Fruit fly (Drosophila melanogaster) whole organism, embryonic: ENCODE data around the gene CG7386.
A peak's percentile ranks its signal among the peaks of the same experiment; 100 is the strongest.

Experiments
- Bteb2 ChIP-seq: fragments of 200-800 bp; sonication (Bioruptor generic); optimal IDR thresholded peaks from 2 replicates; lab custom pipeline; 2016; ENCODE audit warnings: missing biosample characterization, missing genetic modification characterization
- CG1024 ChIP-seq: fragments of 200-800 bp; sonication (Bioruptor generic); IDR thresholded peaks from 2 replicates; pipeline ENCODE4 v1.3.6; 2022; ENCODE audit warnings: missing biosample characterization, missing genetic modification characterization
- CG10321 ChIP-seq: fragments of 200-800 bp; sonication (Bioruptor generic); IDR thresholded peaks from 2 replicates; pipeline ENCODE4 v1.3.6; 2022; ENCODE audit warnings: missing biosample characterization, missing genetic modification characterization
- CG15601 ChIP-seq: fragments of 200-800 bp; sonication (Bioruptor generic); optimal IDR thresholded peaks from 3 replicates; lab custom pipeline; 2019; ENCODE audit warnings: missing biosample characterization, mild to moderate bottlenecking, missing genetic modification characterization, moderate library complexity
- CG16779 ChIP-seq: fragments of 200-800 bp; sonication (Bioruptor generic); IDR thresholded peaks from 2 replicates; pipeline ENCODE4 v1.3.6; 2022; ENCODE audit warnings: missing biosample characterization, missing genetic modification characterization
- CG1832 ChIP-seq: fragments of 200-800 bp; sonication (Bioruptor generic); optimal IDR thresholded peaks from 2 replicates; lab custom pipeline; 2017; ENCODE audit warnings: missing biosample characterization, mild to moderate bottlenecking, missing genetic modification characterization, inconsistent platforms
- CG31365 ChIP-seq: fragments of 200-800 bp; sonication (Bioruptor generic); optimal IDR thresholded peaks from 2 replicates; lab custom pipeline; 2018; ENCODE audit warnings: missing biosample characterization, mild to moderate bottlenecking, missing genetic modification characterization
- CG31441 ChIP-seq: fragments of 200-800 bp; sonication (Bioruptor generic); IDR thresholded peaks from 2 replicates; pipeline ENCODE4 v1.3.6; 2022; ENCODE audit warnings: missing biosample characterization, missing genetic modification characterization
- CG34422 ChIP-seq: fragments of 200-800 bp; sonication (Bioruptor generic); IDR thresholded peaks from 3 replicates; pipeline ENCODE4 v1.3.6; 2022; ENCODE audit warnings: missing biosample characterization, missing genetic modification characterization
- CG4617 ChIP-seq: fragments of 200-800 bp; sonication (Bioruptor generic); optimal IDR thresholded peaks from 3 replicates; lab custom pipeline; 2016; ENCODE audit warnings: missing biosample characterization, missing genetic modification characterization, borderline replicate concordance
- CG7271 ChIP-seq: fragments of 200-800 bp; sonication (Bioruptor generic); optimal IDR thresholded peaks from 2 replicates; lab custom pipeline; 2018; ENCODE audit warnings: missing biosample characterization, mild to moderate bottlenecking, missing genetic modification characterization, moderate library complexity
- CG8281 ChIP-seq: fragments of 200-800 bp; sonication (Bioruptor generic); optimal IDR thresholded peaks from 2 replicates; lab custom pipeline; 2018; ENCODE audit warnings: missing biosample characterization, mild to moderate bottlenecking, missing genetic modification characterization, moderate library complexity
- CG8478 ChIP-seq: fragments of >200 bp; optimal IDR thresholded peaks from 2 replicates; lab custom pipeline; 2018
- CG8924 ChIP-seq: fragments of 200-800 bp; optimal IDR thresholded peaks from 3 replicates; lab custom pipeline; 2019; ENCODE audit warnings: missing biosample characterization, mild to moderate bottlenecking, missing genetic modification characterization, moderate library complexity
- Gsc ChIP-seq: fragments of 200-800 bp; sonication (Bioruptor generic); IDR thresholded peaks from 2 replicates; pipeline ENCODE4 v1.3.6; 2022; ENCODE audit warnings: missing biosample characterization, missing genetic modification characterization
- HLH54F ChIP-seq: fragments of 200-800 bp; sonication (Bioruptor generic); optimal IDR thresholded peaks from 3 replicates; lab custom pipeline; 2016; ENCODE audit warnings: missing biosample characterization, missing genetic modification characterization
- Hsf ChIP-seq: fragments of 200-800 bp; sonication (Bioruptor generic); optimal IDR thresholded peaks from 3 replicates; lab custom pipeline; 2016; ENCODE audit warnings: missing biosample characterization, missing genetic modification characterization
- MESR4 ChIP-seq: fragments of 200-800 bp; sonication (Bioruptor generic); optimal IDR thresholded peaks from 2 replicates; lab custom pipeline; 2018; ENCODE audit warnings: missing biosample characterization, mild to moderate bottlenecking, missing genetic modification characterization, moderate library complexity
- Scr ChIP-seq: fragments of 200-800 bp; sonication (Bioruptor generic); IDR thresholded peaks from 2 replicates; pipeline ENCODE4 v1.3.6; 2022; ENCODE audit warnings: missing biosample characterization, missing genetic modification characterization; ENCODE audit not compliant: partially characterized antibody
- Sin3A ChIP-seq: fragments of >200 bp; optimal IDR thresholded peaks from 2 replicates; lab custom pipeline; 2018
- YL-1 ChIP-seq: fragments of 200-800 bp; sonication (Bioruptor generic); optimal IDR thresholded peaks from 3 replicates; lab custom pipeline; 2017; ENCODE audit warnings: missing biosample characterization, mild to moderate bottlenecking, missing genetic modification characterization
- al ChIP-seq: fragments of 200-800 bp; sonication (Bioruptor generic); IDR thresholded peaks from 2 replicates; pipeline ENCODE4 v1.3.6; 2022; ENCODE audit warnings: missing biosample characterization, missing genetic modification characterization
- cg ChIP-seq: fragments of 200-800 bp; sonication (Bioruptor generic); optimal IDR thresholded peaks from 3 replicates; lab custom pipeline; 2019; ENCODE audit warnings: missing biosample characterization, mild to moderate bottlenecking, missing genetic modification characterization, moderate library complexity
- chm ChIP-seq: fragments of 200-800 bp; sonication (Bioruptor generic); IDR thresholded peaks from 2 replicates; pipeline ENCODE4 v1.3.6; 2022; ENCODE audit warnings: missing biosample characterization, missing genetic modification characterization
- corto ChIP-seq: fragments of 200-800 bp; sonication (Bioruptor generic); optimal IDR thresholded peaks from 2 replicates; lab custom pipeline; 2016; ENCODE audit warnings: missing biosample characterization, mild to moderate bottlenecking, missing genetic modification characterization, moderate library complexity
- dm ChIP-seq: fragments of 200-800 bp; sonication (Bioruptor generic); optimal IDR thresholded peaks from 3 replicates; lab custom pipeline; 2016; ENCODE audit warnings: missing biosample characterization, missing genetic modification characterization
- ftz-f1 ChIP-seq: fragments of 200-800 bp; sonication (Bioruptor generic); optimal IDR thresholded peaks from 2 replicates; lab custom pipeline; 2016; ENCODE audit warnings: missing biosample characterization, missing genetic modification characterization
- inv ChIP-seq: fragments of 200-800 bp; sonication (Bioruptor generic); IDR thresholded peaks from 2 replicates; pipeline ENCODE4 v1.3.6; 2022; ENCODE audit warnings: missing biosample characterization, missing genetic modification characterization; ENCODE audit not compliant: partially characterized antibody
- lov ChIP-seq, 2 experiments: fragments of 200-800 bp in 1 of 2; fragments of >200 bp in 1 of 2; sonication (Bioruptor generic) in 1 of 2; IDR thresholded peaks in 1 of 2; optimal IDR thresholded peaks in 1 of 2; 2 replicates in 1 of 2; 3 replicates in 1 of 2; pipeline versions ENCODE4 v1.3.6 to Lab custom; 2017 to 2022; ENCODE audit warnings: missing biosample characterization in 1 of 2, missing genetic modification characterization in 1 of 2
- phol ChIP-seq: fragments of 200-800 bp; sonication (Bioruptor generic); optimal IDR thresholded peaks from 3 replicates; lab custom pipeline; 2018; ENCODE audit warnings: missing biosample characterization, mild to moderate bottlenecking, missing genetic modification characterization, moderate library complexity
- scrt ChIP-seq: fragments of 200-800 bp; sonication (Bioruptor generic); optimal IDR thresholded peaks from 2 replicates; lab custom pipeline; 2018; ENCODE audit warnings: missing biosample characterization, mild to moderate bottlenecking, missing genetic modification characterization, moderate library complexity
- seq ChIP-seq: fragments of 200-800 bp; sonication (Bioruptor generic); IDR thresholded peaks from 2 replicates; pipeline ENCODE4 v1.3.6; 2022; ENCODE audit warnings: missing biosample characterization, missing genetic modification characterization
- slp2 ChIP-seq: fragments of 200-800 bp; sonication (Bioruptor generic); optimal IDR thresholded peaks from 2 replicates; lab custom pipeline; 2016; ENCODE audit warnings: missing biosample characterization, missing genetic modification characterization
- tgo ChIP-seq: fragments of 200-800 bp; sonication (Bioruptor generic); IDR thresholded peaks from 3 replicates; pipeline ENCODE4 v1.3.6; 2022; ENCODE audit warnings: missing biosample characterization, missing genetic modification characterization
- ttk ChIP-seq: fragments of 200-800 bp; sonication (Bioruptor generic); IDR thresholded peaks from 2 replicates; pipeline ENCODE4 v2.1.2; 2022; ENCODE audit warnings: missing biosample characterization, missing genetic modification characterization

Gene CG7386

dm6 chr3L:6192822-6193555, 3.4 kb downstream of the CG7386 start, which contains the start of the genes Sf3b6 and Tnpo (continued):
- TF ChIP-seq CG31441 (GFP tag; lab: Robert Waterston, UW) (no peak), HLH54F (GFP tag; lab: Kevin White, UChicago) (peak; percentile 77), dm (GFP tag; lab: Kevin White, UChicago) (peak; percentile 60), Gsc (GFP tag; lab: Robert Waterston, UW) (no peak; the same call in 1 of the 2 replicates), Hsf (peak; percentile 84), chm (GFP tag; lab: Robert Waterston, UW) (peak; percentile 56; the same call in 1 of the 2 replicates), scrt (peak; percentile 65), slp2 (GFP tag; lab: Kevin White, UChicago) (peak; percentile 31), CG16779 (GFP tag; lab: Robert Waterston, UW) (no peak), CG31365 (tag; lab: Kevin White, UChicago) (no peak), Bteb2 (GFP tag; lab: Kevin White, UChicago) (peak; percentile 75), CG8281 (tag; lab: Kevin White, UChicago) (no peak), CG1024 (GFP tag; lab: Robert Waterston, UW) (peak; percentile 41; the same call in 1 of the 2 replicates)

- TF ChIP-seq ttk (GFP tag; lab: Robert Waterston, UW) (peak; percentile 66), CG8924 (tag; lab: Kevin White, UChicago) (no peak), CG34422 (peak; percentile 17; the same call in 1 of the 3 replicates), inv (GFP tag; lab: Robert Waterston, UW) (0 out of 2 replicates have a peak, but pooled peaks have one; percentile 4), ftz-f1 (GFP tag; lab: Kevin White, UChicago) (peak; percentile 95), corto (GFP tag; lab: Kevin White, UChicago) (no peak), CG1832 (peak; percentile 56), YL-1 (GFP tag; lab: Kevin White, UChicago) (peak; percentile 24), CG10321 (GFP tag; lab: Robert Waterston, UW) (0 out of 2 replicates have a peak, but pooled peaks have one; percentile 28), tgo (GFP tag; lab: Robert Waterston, UW) (no peak), phol (tag; lab: Kevin White, UChicago) (peak; percentile 70), CG4617 (GFP tag; lab: Kevin White, UChicago) (peak; percentile 68), cg (GFP tag; lab: Kevin White, UChicago) (peak; percentile 80), seq (GFP tag; lab: Robert Waterston, UW) (no peak), MESR4 (peak; percentile 73), Scr (GFP tag; lab: Robert Waterston, UW) (0 out of 2 replicates have a peak, but pooled peaks have one; percentile 44), Sin3A (lab: Kevin White, UChicago) (peak; percentile 51)
Observed at dm6 chr3L:6193556-6194114, 4.1 kb downstream of the CG7386 start.

DNA sequence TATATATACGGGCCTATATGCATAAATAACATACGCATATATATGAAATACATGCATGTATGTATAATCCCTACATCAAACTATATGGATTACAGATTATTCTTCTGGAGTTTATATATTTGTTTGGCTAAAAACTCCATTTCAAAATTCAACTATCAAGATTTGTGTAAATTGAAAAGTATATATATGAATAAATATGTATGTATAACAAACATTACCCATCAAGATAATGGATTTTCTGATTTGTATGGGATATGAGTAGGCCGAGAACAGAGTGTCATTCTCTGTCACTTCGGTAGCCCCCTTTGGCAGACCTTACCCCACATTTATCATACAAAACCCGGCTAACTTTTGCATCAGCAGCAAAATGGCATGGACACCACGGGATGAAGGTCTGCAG, 10.6 kb downstream of the CG7386 start, which contains the start of gene CG8219:
TSS of gene CG8219 (plus strand) at position 301 of the 400 bp plus-strand sequence.
- TF ChIP-seq CG7271 (tag; lab: Kevin White, UChicago), result no peak
- TF ChIP-seq al (GFP tag; lab: Robert Waterston, UW), result no peak
- no peak for TF ChIP-seq lov (optimal IDR thresholded peaks at IDR 0.05; lab: Kevin White, UChicago)
- TF ChIP-seq lov (GFP tag; IDR thresholded peaks at IDR 0.05; lab: Robert Waterston, UW), result no peak
- TF ChIP-seq CG8478, result no peak
- no peak for TF ChIP-seq CG15601
- TF ChIP-seq, all 482 proteins: peak for 0
